Worm (Caenorhabditis elegans) whole organism, midembryonic: ENCODE results near the gene F53F8.4.

ENCODE experiments used
- T22C8.4 ChIP-seq: fragments of 200-800 bp; sonication (Bioruptor generic); IDR thresholded peaks from 2 replicates; pipeline ENCODE4 v1.3.6; 2022; ENCODE audit warnings: missing genetic modification characterization, missing compliant biosample characterization
- cog-1 ChIP-seq: sonication (generic microtip); optimal IDR thresholded peaks from 2 replicates; lab custom pipeline; 2016; ENCODE audit warnings: missing genetic modification characterization, missing compliant biosample characterization
- flt-1 ChIP-seq: fragments of 200-800 bp; sonication (Bioruptor generic); IDR thresholded peaks from 2 replicates; pipeline ENCODE4 v1.3.6; 2022; ENCODE audit warnings: missing genetic modification characterization, missing compliant biosample characterization
- klf-2 ChIP-seq: fragments of 200-800 bp; sonication (Bioruptor generic); conservative IDR thresholded peaks from 2 replicates; pipeline ENCODE4 v1.3.6; 2022; ENCODE audit warnings: missing genetic modification reagents, missing genetic modification characterization, missing compliant biosample characterization
- med-1 ChIP-seq: sonication (generic microtip); optimal IDR thresholded peaks from 2 replicates; lab custom pipeline; 2017; ENCODE audit warnings: missing genetic modification characterization, mild to moderate bottlenecking, missing compliant biosample characterization, antibody characterized with exemption, missing genetic modification reagents; ENCODE audit not compliant: insufficient read depth
- ref-1 ChIP-seq: fragments of 200-800 bp; sonication (Bioruptor generic); conservative IDR thresholded peaks from 2 replicates; pipeline ENCODE4 v1.3.6; 2022; ENCODE audit warnings: missing genetic modification reagents, missing genetic modification characterization, missing compliant biosample characterization
- tab-1 ChIP-seq: fragments of 200-800 bp; sonication (Bioruptor generic); IDR thresholded peaks from 2 replicates; pipeline ENCODE4 v1.3.6; 2022; ENCODE audit warnings: missing genetic modification characterization, missing compliant biosample characterization
- ztf-23 ChIP-seq: fragments of 200-800 bp; sonication (Bioruptor generic); IDR thresholded peaks from 2 replicates; pipeline ENCODE4 v1.3.6; 2022; ENCODE audit warnings: missing genetic modification reagents, missing genetic modification characterization, missing compliant biosample characterization
- ztf-29 ChIP-seq: fragments of 200-800 bp; sonication (Bioruptor generic); IDR thresholded peaks from 2 replicates; pipeline ENCODE4 v1.3.6; 2022; ENCODE audit warnings: missing genetic modification reagents, missing genetic modification characterization, missing compliant biosample characterization

The F53F8.4 gene

DNA sequence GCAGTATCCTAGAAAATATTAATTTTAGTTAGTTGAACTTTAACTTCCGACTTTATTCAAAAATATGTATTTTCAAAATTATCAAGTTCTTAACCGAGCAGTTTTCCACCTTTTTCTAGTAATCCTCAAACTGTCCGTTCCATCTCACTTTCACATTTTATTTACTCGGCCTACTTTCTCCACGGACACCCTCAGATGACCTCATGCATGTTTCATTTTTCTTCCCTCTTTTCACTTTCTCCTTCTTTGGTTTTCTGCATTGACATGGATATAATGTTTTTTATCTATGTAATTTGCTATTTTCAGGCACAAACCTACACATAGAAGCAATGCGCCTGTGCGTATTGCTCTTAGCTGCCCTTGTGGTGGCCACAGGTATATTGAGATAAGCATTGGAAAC lies 24.6 kb downstream of the F53F8.4 start, which contains the start of gene mlt-11:
Gene mlt-11 (plus strand): TSS at position 301 of the 400 bp plus-strand sequence.
- no peak for TF ChIP-seq ztf-23 (GFP tag; lab: Robert Waterston, UW)
- no peak for TF ChIP-seq ztf-29 (GFP tag; lab: Robert Waterston, UW)
- no peak for TF ChIP-seq med-1 (GFP tag; lab: Kevin White, UChicago)
- no peak for TF ChIP-seq T22C8.4 (GFP tag; lab: Robert Waterston, UW)
- no peak for TF ChIP-seq ref-1 (GFP tag; lab: Robert Waterston, UW)
- no peak for TF ChIP-seq cog-1 (tag; lab: Kevin White, UChicago)
- TF ChIP-seq tab-1 (GFP tag; lab: Robert Waterston, UW), result no peak
- TF ChIP-seq klf-2 (GFP tag; lab: Robert Waterston, UW), result no peak
- TF ChIP-seq flt-1 (GFP tag; lab: Robert Waterston, UW), result no peak

DNA sequence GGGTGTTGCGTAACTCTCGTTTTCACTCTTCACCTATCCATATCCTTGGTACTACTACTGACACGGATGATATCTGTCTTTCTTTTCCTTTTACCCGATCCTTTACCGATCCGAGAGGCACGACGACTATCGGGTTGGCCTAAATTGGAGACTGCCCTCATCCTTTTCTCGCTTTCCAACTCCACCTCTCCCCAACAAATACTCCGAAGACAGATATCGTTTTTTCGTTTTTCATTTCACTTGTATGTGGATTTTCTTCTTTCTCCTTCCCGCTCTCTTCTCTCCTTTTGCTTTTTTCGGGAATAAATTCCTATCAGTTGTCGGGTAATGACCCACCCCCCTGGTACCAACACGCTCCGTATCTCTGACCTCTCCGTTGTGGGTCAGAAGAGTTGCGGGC lies 26.6 kb downstream of the F53F8.4 start:
- no peak for TF ChIP-seq ref-1 (GFP tag; lab: Robert Waterston, UW)
- TF ChIP-seq tab-1 (GFP tag; lab: Robert Waterston, UW), result no peak
- TF ChIP-seq flt-1 (GFP tag; lab: Robert Waterston, UW), result no peak
- TF ChIP-seq ztf-29 (GFP tag; lab: Robert Waterston, UW), result no peak
- TF ChIP-seq cog-1 (tag; lab: Kevin White, UChicago), result no peak
- no peak for TF ChIP-seq ztf-23 (GFP tag; lab: Robert Waterston, UW)

- TF ChIP-seq klf-2 (GFP tag; lab: Robert Waterston, UW), result no peak
- no peak for TF ChIP-seq cog-1 (tag; lab: Kevin White, UChicago)
Observed at ce11 chrV:20663736-20664135, 27.7 kb downstream of the F53F8.4 start.

ce11 chrV:20662474-20662873 lies 29.0 kb downstream of the F53F8.4 start:
- TF ChIP-seq tab-1 (GFP tag; lab: Robert Waterston, UW) (no peak), ztf-29 (GFP tag; lab: Robert Waterston, UW) (no peak), cog-1 (tag; lab: Kevin White, UChicago) (no peak), med-1 (GFP tag; lab: Kevin White, UChicago) (no peak), T22C8.4 (GFP tag; lab: Robert Waterston, UW) (no peak), ref-1 (GFP tag; lab: Robert Waterston, UW) (no peak), flt-1 (GFP tag; lab: Robert Waterston, UW) (no peak), ztf-23 (GFP tag; lab: Robert Waterston, UW) (no peak), klf-2 (GFP tag; lab: Robert Waterston, UW) (no peak)

- TF ChIP-seq flt-1 (GFP tag; lab: Robert Waterston, UW), result no peak
- TF ChIP-seq tab-1 (GFP tag; lab: Robert Waterston, UW), result no peak
- TF ChIP-seq ztf-29 (GFP tag; lab: Robert Waterston, UW), result no peak
- TF ChIP-seq klf-2 (GFP tag; lab: Robert Waterston, UW), result no peak
- no peak for TF ChIP-seq cog-1 (tag; lab: Kevin White, UChicago)
- no peak for TF ChIP-seq med-1 (GFP tag; lab: Kevin White, UChicago)
- no peak for TF ChIP-seq ref-1 (GFP tag; lab: Robert Waterston, UW)
- no peak for TF ChIP-seq ztf-23 (GFP tag; lab: Robert Waterston, UW)
- TF ChIP-seq T22C8.4 (GFP tag; lab: Robert Waterston, UW), result no peak
Observed at ce11 chrV:20660025-20660424, 31.5 kb downstream of the F53F8.4 start, which contains the start of gene W01F3.2. Gene W01F3.2 (plus strand): TSS chrV:20660325.

DNA sequence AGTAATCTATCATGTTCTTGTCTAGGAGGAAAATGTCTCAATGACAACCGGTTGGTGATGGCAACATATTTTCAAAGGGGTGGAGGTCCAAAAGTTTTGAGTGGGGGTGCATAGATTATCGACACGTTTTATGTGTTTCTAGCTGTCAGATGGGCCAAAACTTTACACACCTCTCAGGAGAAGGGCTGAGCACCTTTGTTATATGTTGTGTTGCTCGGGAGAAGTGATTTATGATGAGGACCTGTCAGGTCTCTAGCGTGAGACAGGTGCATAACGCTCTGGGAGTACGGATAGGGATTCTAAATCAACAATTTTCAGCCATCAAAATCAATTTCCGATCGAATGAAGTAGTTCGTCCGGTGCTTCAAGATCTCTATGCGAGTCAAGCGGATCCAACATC lies 34.9 kb downstream of the F53F8.4 start:
- TF ChIP-seq ztf-23 (GFP tag; lab: Robert Waterston, UW) (no peak), tab-1 (GFP tag; lab: Robert Waterston, UW) (no peak), T22C8.4 (GFP tag; lab: Robert Waterston, UW) (no peak), med-1 (GFP tag; lab: Kevin White, UChicago) (no peak), ztf-29 (GFP tag; lab: Robert Waterston, UW) (no peak), cog-1 (tag; lab: Kevin White, UChicago) (no peak), ref-1 (GFP tag; lab: Robert Waterston, UW) (no peak), flt-1 (GFP tag; lab: Robert Waterston, UW) (no peak), klf-2 (GFP tag; lab: Robert Waterston, UW) (no peak)

- TF ChIP-seq tab-1 (GFP tag; lab: Robert Waterston, UW) (no peak), ztf-29 (GFP tag; lab: Robert Waterston, UW) (no peak), T22C8.4 (GFP tag; lab: Robert Waterston, UW) (no peak), med-1 (GFP tag; lab: Kevin White, UChicago) (no peak), cog-1 (tag; lab: Kevin White, UChicago) (no peak), ztf-23 (GFP tag; lab: Robert Waterston, UW) (no peak), flt-1 (GFP tag; lab: Robert Waterston, UW) (no peak), klf-2 (GFP tag; lab: Robert Waterston, UW) (no peak), ref-1 (GFP tag; lab: Robert Waterston, UW) (no peak)
Observed at ce11 chrV:20655174-20655573, 36.3 kb downstream of the F53F8.4 start.

ce11 chrV:20654350-20654749 lies 37.1 kb downstream of the F53F8.4 start, which contains the start of gene mnr-1:
Gene mnr-1 (plus strand): TSS chrV:20654650.
- TF ChIP-seq tab-1 (GFP tag; lab: Robert Waterston, UW) (no peak), med-1 (GFP tag; lab: Kevin White, UChicago) (no peak), T22C8.4 (GFP tag; lab: Robert Waterston, UW) (no peak), cog-1 (tag; lab: Kevin White, UChicago) (no peak), klf-2 (GFP tag; lab: Robert Waterston, UW) (no peak), ref-1 (GFP tag; lab: Robert Waterston, UW) (no peak), ztf-29 (GFP tag; lab: Robert Waterston, UW) (no peak), ztf-23 (GFP tag; lab: Robert Waterston, UW) (no peak), flt-1 (GFP tag; lab: Robert Waterston, UW) (no peak)

DNA sequence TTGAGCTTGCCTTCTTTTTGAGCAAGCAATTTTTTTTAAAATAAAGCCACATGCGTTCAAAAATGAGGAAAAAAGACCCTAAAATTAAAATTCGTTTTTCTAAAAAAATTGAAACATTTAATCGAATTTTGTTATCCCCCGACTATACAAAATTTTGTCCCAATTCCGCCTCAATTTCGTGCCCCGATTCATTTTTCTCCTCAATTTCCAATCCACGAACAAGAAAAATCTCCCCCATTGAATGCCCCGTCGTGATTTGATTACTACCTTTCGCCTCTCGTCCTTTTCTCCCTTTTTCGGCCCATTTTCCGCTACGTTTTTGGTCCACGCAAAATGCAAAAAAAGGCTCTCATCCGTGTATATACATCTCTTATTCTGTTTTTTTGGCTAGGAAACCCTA lies 39.6 kb downstream of the F53F8.4 start:
- TF ChIP-seq klf-2 (GFP tag; lab: Robert Waterston, UW), result no peak
- no peak for TF ChIP-seq ztf-23 (GFP tag; lab: Robert Waterston, UW)
- no peak for TF ChIP-seq ref-1 (GFP tag; lab: Robert Waterston, UW)
- TF ChIP-seq ztf-29 (GFP tag; lab: Robert Waterston, UW), result no peak
- no peak for TF ChIP-seq med-1 (GFP tag; lab: Kevin White, UChicago)
- TF ChIP-seq T22C8.4 (GFP tag; lab: Robert Waterston, UW), result no peak
- TF ChIP-seq cog-1 (tag; lab: Kevin White, UChicago), result no peak
- TF ChIP-seq tab-1 (GFP tag; lab: Robert Waterston, UW), result no peak
- no peak for TF ChIP-seq flt-1 (GFP tag; lab: Robert Waterston, UW)
